Worm (Caenorhabditis elegans): ENCODE data around the gene W04E12.2.
A peak's percentile ranks its signal among the peaks of the same experiment; 100 is the strongest.

Gene W04E12.2

ce11 chrV:19730280-19730679 lies 10.7 kb downstream of the W04E12.2 start, which contains the start of gene Y116F11A.1:
Gene Y116F11A.1 (plus strand): TSS chrV:19730580.
- TF ChIP-seq snpc-4 (tag; optimal IDR thresholded peaks at IDR 0.05) (no peak), ceh-16 (tag; optimal IDR thresholded peaks at IDR 0.05) (no peak), peb-1 (tag; optimal IDR thresholded peaks at IDR 0.05) (no peak), fos-1 (tag; optimal IDR thresholded peaks at IDR 0.05) (no peak), elt-3 (tag; optimal IDR thresholded peaks at IDR 0.05) (no peak), nhr-10 (tag; optimal IDR thresholded peaks at IDR 0.05) (no peak), aly-2 (tag; optimal IDR thresholded peaks at IDR 0.05) (no peak), lsy-2 (tag; optimal IDR thresholded peaks at IDR 0.05) (no peak), C34F6.9 (tag; optimal IDR thresholded peaks at IDR 0.05) (no peak), skn-1 (tag; optimal IDR thresholded peaks at IDR 0.05) (no peak), elt-1 (tag; optimal IDR thresholded peaks at IDR 0.05) (no peak), egl-27 (tag; optimal IDR thresholded peaks at IDR 0.05) (no peak)

- no peak for TF ChIP-seq nhr-6 (tag; optimal IDR thresholded peaks at IDR 0.05)
- TF ChIP-seq F13H6.1 (tag; optimal IDR thresholded peaks at IDR 0.05) = no peak
- TF ChIP-seq sma-9 (GFP tag; optimal IDR thresholded peaks at IDR 0.05) = no peak
- TF ChIP-seq sma-9 (tag; optimal IDR thresholded peaks at IDR 0.05) = no peak
- TF ChIP-seq elt-3 (tag; optimal IDR thresholded peaks at IDR 0.05) = no peak
- TF ChIP-seq nhr-77 (tag; optimal IDR thresholded peaks at IDR 0.05) = no peak
- TF ChIP-seq nhr-237 (tag; optimal IDR thresholded peaks at IDR 0.05) = no peak
- no peak for TF ChIP-seq sem-4 (tag; optimal IDR thresholded peaks at IDR 0.05)
- no peak for TF ChIP-seq elt-1 (tag; optimal IDR thresholded peaks at IDR 0.05)
- TF ChIP-seq nhr-129 (tag; optimal IDR thresholded peaks at IDR 0.05) = no peak
- TF ChIP-seq blmp-1 (tag; optimal IDR thresholded peaks at IDR 0.05; ENCODE audit: insufficient read depth) = no peak
- TF ChIP-seq nhr-25 (tag; optimal IDR thresholded peaks at IDR 0.05) = no peak
- TF ChIP-seq ztf-1 (GFP tag; conservative IDR thresholded peaks at IDR 0.05) = no peak
- TF ChIP-seq nhr-12 (tag; optimal IDR thresholded peaks at IDR 0.05) = no peak
- no peak for TF ChIP-seq aly-2 (tag; optimal IDR thresholded peaks at IDR 0.05)
- no peak for TF ChIP-seq lin-39 (tag; optimal IDR thresholded peaks at IDR 0.05)
- TF ChIP-seq skn-1 (tag; optimal IDR thresholded peaks at IDR 0.05) = no peak
- TF ChIP-seq gmeb-1 (tag; optimal IDR thresholded peaks at IDR 0.05) = no peak
- TF ChIP-seq ceh-16 (tag; optimal IDR thresholded peaks at IDR 0.05) = no peak
- TF ChIP-seq ztf-4 (tag; optimal IDR thresholded peaks at IDR 0.05) = no peak
These were observed 12.2 kb downstream of the W04E12.2 start, which contains the start of gene Y116F11A.3 for ce11 chrV:19728731-19729130. Gene Y116F11A.3 (plus strand): TSS chrV:19729031.

ce11 chrV:19727990-19728389 lies 12.9 kb downstream of the W04E12.2 start:
- no peak for TF ChIP-seq alr-1 (tag; optimal IDR thresholded peaks at IDR 0.05)
- TF ChIP-seq skn-1 (tag; optimal IDR thresholded peaks at IDR 0.05) = no peak
- TF ChIP-seq sma-9 (GFP tag; optimal IDR thresholded peaks at IDR 0.05) = no peak
- TF ChIP-seq sma-9 (tag; optimal IDR thresholded peaks at IDR 0.05) = no peak
- peak; percentile 54 for TF ChIP-seq lin-13 (GFP tag; optimal IDR thresholded peaks at IDR 0.05)

ce11 chrV:19724589-19724988 lies 16.3 kb downstream of the W04E12.2 start:
- TF ChIP-seq unc-55 (GFP tag; optimal IDR thresholded peaks at IDR 0.05) = peak; percentile 9
- TF ChIP-seq crh-2 (tag; optimal IDR thresholded peaks at IDR 0.05) = no peak
- TF ChIP-seq mdl-1 (tag; optimal IDR thresholded peaks at IDR 0.05) = no peak
- TF ChIP-seq gmeb-1 (tag; optimal IDR thresholded peaks at IDR 0.05) = no peak
- no peak for TF ChIP-seq nhr-12 (tag; optimal IDR thresholded peaks at IDR 0.05)
- TF ChIP-seq ztf-11 (tag; optimal IDR thresholded peaks at IDR 0.05) = peak; percentile 5
- no peak for TF ChIP-seq aly-2 (tag; optimal IDR thresholded peaks at IDR 0.05)
- TF ChIP-seq C34F6.9 (tag; optimal IDR thresholded peaks at IDR 0.05) = no peak

ce11 chrV:19722881-19723280 lies 18.1 kb downstream of the W04E12.2 start:
- TF ChIP-seq gmeb-1 (tag; optimal IDR thresholded peaks at IDR 0.05) (peak; percentile 7), mbf-1 (tag; optimal IDR thresholded peaks at IDR 0.05) (no peak), zag-1 (tag; optimal IDR thresholded peaks at IDR 0.05) (no peak), lin-11 (tag; optimal IDR thresholded peaks at IDR 0.05) (peak; percentile 7), lin-13 (GFP tag; optimal IDR thresholded peaks at IDR 0.05) (peak; percentile 25)
